Worm (Caenorhabditis elegans) whole organism, young adult: ENCODE measurements around the gene H03G16.1.

ENCODE experiments used
- B0019.2 ChIP-seq: fragments of 200-800 bp; sonication (Bioruptor generic); conservative IDR thresholded peaks from 2 replicates; pipeline ENCODE4 v1.3.6; 2022; ENCODE audit warnings: missing genetic modification reagents, missing genetic modification characterization, missing compliant biosample characterization
- F22D6.2 ChIP-seq: sonication (generic microtip); optimal IDR thresholded peaks from 2 replicates; lab custom pipeline; 2016; ENCODE audit warnings: mild to moderate bottlenecking, missing genetic modification characterization, missing compliant biosample characterization
- F23B12.7 ChIP-seq: sonication (generic microtip); optimal IDR thresholded peaks from 2 replicates; lab custom pipeline; 2017; ENCODE audit warnings: missing genetic modification characterization, mild to moderate bottlenecking, missing compliant biosample characterization, antibody characterized with exemption, moderate library complexity; ENCODE audit not compliant: insufficient read depth
- F33H1.4 ChIP-seq: fragments of 200-800 bp; sonication (Bioruptor generic); IDR thresholded peaks from 2 replicates; pipeline ENCODE4 v1.3.6; 2022; ENCODE audit warnings: missing genetic modification reagents, missing genetic modification characterization, missing compliant biosample characterization
- F37B4.10 ChIP-seq: fragments of 200-800 bp; sonication (Bioruptor generic); IDR thresholded peaks from 2 replicates; pipeline ENCODE4 v1.3.6; 2022; ENCODE audit warnings: missing genetic modification characterization, missing compliant biosample characterization
- F55B11.4 ChIP-seq: sonication (generic microtip); optimal IDR thresholded peaks from 2 replicates; lab custom pipeline; 2016; ENCODE audit warnings: missing compliant biosample characterization, missing genetic modification characterization, borderline replicate concordance; ENCODE audit not compliant: insufficient read depth
- F57A8.1 ChIP-seq: fragments of 200-800 bp; sonication (Bioruptor generic); optimal IDR thresholded peaks from 2 replicates; lab custom pipeline; 2018; ENCODE audit warnings: mild to moderate bottlenecking, missing genetic modification characterization, moderate library complexity, missing compliant biosample characterization
- T07F8.4 ChIP-seq: sonication (generic microtip); optimal IDR thresholded peaks from 2 replicates; lab custom pipeline; 2016; ENCODE audit warnings: mild to moderate bottlenecking, missing genetic modification characterization, moderate library complexity, missing compliant biosample characterization
- Y53G8AR.9 ChIP-seq: fragments of 200-800 bp; sonication (Bioruptor generic); conservative IDR thresholded peaks from 2 replicates; pipeline ENCODE4 v1.3.6; 2022; ENCODE audit warnings: missing genetic modification reagents, missing genetic modification characterization, missing compliant biosample characterization
- Y67H2A.10 ChIP-seq: fragments of 200-800 bp; sonication (Bioruptor generic); conservative IDR thresholded peaks from 2 replicates; pipeline ENCODE4 v1.3.6; 2022; ENCODE audit warnings: missing genetic modification reagents, missing genetic modification characterization, missing compliant biosample characterization
- Y95B8A.8 ChIP-seq: fragments of 200-800 bp; sonication (Bioruptor generic); IDR thresholded peaks from 2 replicates; pipeline ENCODE4 v1.3.6; 2022; ENCODE audit warnings: missing genetic modification reagents, missing genetic modification characterization, missing compliant biosample characterization
- ZK185.1 ChIP-seq: sonication (generic microtip); optimal IDR thresholded peaks from 2 replicates; lab custom pipeline; 2016; ENCODE audit warnings: mild to moderate bottlenecking, missing genetic modification characterization, missing compliant biosample characterization; ENCODE audit not compliant: poor library complexity, severe bottlenecking
- aptf-2 ChIP-seq: fragments of 200-800 bp; sonication (Bioruptor generic); conservative IDR thresholded peaks from 2 replicates; pipeline ENCODE4 v1.3.6; 2022; ENCODE audit warnings: missing genetic modification reagents, missing genetic modification characterization, missing compliant biosample characterization
- athp-1 ChIP-seq: sonication (generic microtip); optimal IDR thresholded peaks from 2 replicates; lab custom pipeline; 2017; ENCODE audit warnings: mild to moderate bottlenecking, missing genetic modification characterization, missing compliant biosample characterization
- bed-1 ChIP-seq: fragments of 200-800 bp; sonication (Bioruptor generic); IDR thresholded peaks from 2 replicates; pipeline ENCODE4 v1.3.6; 2022; ENCODE audit warnings: missing genetic modification reagents, missing genetic modification characterization, missing compliant biosample characterization
- bed-2 ChIP-seq: fragments of 200-800 bp; sonication (Bioruptor generic); IDR thresholded peaks from 2 replicates; pipeline ENCODE4 v1.3.6; 2022; ENCODE audit warnings: missing genetic modification reagents, missing genetic modification characterization, missing compliant biosample characterization
- cebp-1 ChIP-seq, 2 experiments: fragments of 200-800 bp in 1 of 2; sonication (Bioruptor generic) in 1 of 2; sonication (generic microtip) in 1 of 2; IDR thresholded peaks in 1 of 2; optimal IDR thresholded peaks in 1 of 2; 2 replicates each; pipeline versions ENCODE4 v1.3.6 to Lab custom; 2017 to 2022; ENCODE audit warnings: missing compliant biosample characterization in 2 of 2, missing genetic modification characterization in 2 of 2, mild to moderate bottlenecking in 1 of 2, missing genetic modification reagents in 1 of 2, moderate library complexity in 1 of 2
- chd-7 ChIP-seq: sonication (generic microtip); optimal IDR thresholded peaks from 2 replicates; lab custom pipeline; 2016; ENCODE audit warnings: mild to moderate bottlenecking, missing genetic modification characterization, moderate library complexity, missing compliant biosample characterization
- him-1 ChIP-seq: sonication (generic microtip); optimal IDR thresholded peaks from 2 replicates; lab custom pipeline; 2016; ENCODE audit warnings: missing genotype, missing genetic modification reagents, missing genetic modification characterization, missing compliant biosample characterization
- hlh-12 ChIP-seq: sonication (generic microtip); optimal IDR thresholded peaks from 2 replicates; lab custom pipeline; 2016; ENCODE audit warnings: missing genetic modification characterization, missing compliant biosample characterization
- hmg-1.2 ChIP-seq: fragments of 200-800 bp; sonication (Bioruptor generic); IDR thresholded peaks from 2 replicates; pipeline ENCODE4 v1.3.6; 2022; ENCODE audit warnings: missing genetic modification reagents, missing genetic modification characterization, missing compliant biosample characterization
- lag-1 ChIP-seq: fragments of 200-800 bp; sonication (Bioruptor generic); IDR thresholded peaks from 2 replicates; pipeline ENCODE4 v1.3.6; 2022; ENCODE audit warnings: missing genetic modification reagents, missing genetic modification characterization, missing compliant biosample characterization
- lin-26 ChIP-seq: fragments of 200-800 bp; sonication (Bioruptor generic); IDR thresholded peaks from 2 replicates; pipeline ENCODE4 v1.3.6; 2022; ENCODE audit warnings: missing genetic modification reagents, missing genetic modification characterization, missing compliant biosample characterization
- lin-40 ChIP-seq: sonication (generic microtip); optimal IDR thresholded peaks from 2 replicates; lab custom pipeline; 2016; ENCODE audit warnings: missing genetic modification characterization, mild to moderate bottlenecking, missing compliant biosample characterization, missing genotype, missing genetic modification reagents
- madf-3 ChIP-seq: fragments of 200-800 bp; sonication (Bioruptor generic); IDR thresholded peaks from 2 replicates; pipeline ENCODE4 v1.3.6; 2022; ENCODE audit warnings: missing genetic modification reagents, missing genetic modification characterization, missing compliant biosample characterization
- mcd-1 ChIP-seq: fragments of 200-800 bp; sonication (Bioruptor generic); IDR thresholded peaks from 2 replicates; pipeline ENCODE4 v1.3.6; 2022; ENCODE audit warnings: missing genetic modification reagents, missing genetic modification characterization, missing compliant biosample characterization
- mxl-1 ChIP-seq: sonication (generic microtip); optimal IDR thresholded peaks from 2 replicates; lab custom pipeline; 2016; ENCODE audit warnings: missing genetic modification characterization, missing compliant biosample characterization
- nfya-2 ChIP-seq: fragments of 200-800 bp; sonication (Bioruptor generic); IDR thresholded peaks from 2 replicates; pipeline ENCODE4 v1.3.6; 2022; ENCODE audit warnings: missing genetic modification reagents, missing genetic modification characterization, missing compliant biosample characterization
- nfyb-1 ChIP-seq: fragments of 200-800 bp; sonication (Bioruptor generic); IDR thresholded peaks from 2 replicates; pipeline ENCODE4 v1.3.6; 2022; ENCODE audit warnings: missing genetic modification reagents, missing genetic modification characterization, missing compliant biosample characterization
- nhr-179 ChIP-seq: sonication (generic microtip); optimal IDR thresholded peaks from 2 replicates; lab custom pipeline; 2016; ENCODE audit warnings: mild to moderate bottlenecking, missing genetic modification characterization, missing compliant biosample characterization
- nhr-90 ChIP-seq: sonication (generic microtip); optimal IDR thresholded peaks from 2 replicates; lab custom pipeline; 2016; ENCODE audit warnings: missing genotype, mild to moderate bottlenecking, missing genetic modification characterization, missing compliant biosample characterization
- rcor-1 ChIP-seq: fragments of 200-800 bp; sonication (Bioruptor generic); IDR thresholded peaks from 2 replicates; pipeline ENCODE4 v1.3.6; 2022; ENCODE audit warnings: missing genetic modification reagents, missing genetic modification characterization, missing compliant biosample characterization
- rec-8 ChIP-seq, 2 experiments: sonication (generic microtip); optimal IDR thresholded peaks; 2 replicates each; lab custom pipeline; 2016; ENCODE audit warnings: mild to moderate bottlenecking in 2 of 2, missing genetic modification characterization in 2 of 2, missing genetic modification reagents in 2 of 2, missing genotype in 2 of 2, missing biosample characterization in 1 of 2, missing compliant biosample characterization in 1 of 2, moderate library complexity in 1 of 2
- repo-1 ChIP-seq: sonication (generic microtip); optimal IDR thresholded peaks from 2 replicates; lab custom pipeline; 2017; ENCODE audit warnings: mild to moderate bottlenecking, missing genetic modification characterization, missing compliant biosample characterization
- snpc-1.1 ChIP-seq: sonication (generic microtip); optimal IDR thresholded peaks from 2 replicates; lab custom pipeline; 2017; ENCODE audit warnings: missing genetic modification characterization, mild to moderate bottlenecking, missing compliant biosample characterization, antibody characterized with exemption, moderate library complexity, missing genotype, missing genetic modification reagents; ENCODE audit not compliant: insufficient read depth
- somi-1 ChIP-seq: fragments of 200-800 bp; sonication (Bioruptor generic); optimal IDR thresholded peaks from 2 replicates; lab custom pipeline; 2018; ENCODE audit warnings: mild to moderate bottlenecking, missing genetic modification characterization, missing compliant biosample characterization
- tbx-9 ChIP-seq: sonication (generic microtip); optimal IDR thresholded peaks from 2 replicates; lab custom pipeline; 2016; ENCODE audit warnings: borderline replicate concordance, missing genetic modification characterization, inconsistent platforms, missing compliant biosample characterization
- unc-130 ChIP-seq: sonication (generic microtip); optimal IDR thresholded peaks from 2 replicates; lab custom pipeline; 2016; ENCODE audit warnings: missing genetic modification reagents, missing genetic modification characterization, missing compliant biosample characterization
- ztf-22 ChIP-seq: fragments of 200-800 bp; sonication (Bioruptor generic); optimal IDR thresholded peaks from 2 replicates; lab custom pipeline; 2018; ENCODE audit warnings: mild to moderate bottlenecking, missing genetic modification characterization, moderate library complexity, missing compliant biosample characterization
- ztf-26 ChIP-seq: sonication (generic microtip); optimal IDR thresholded peaks from 2 replicates; lab custom pipeline; 2017; ENCODE audit warnings: missing genetic modification characterization, missing compliant biosample characterization

H03G16.1 gene

DNA sequence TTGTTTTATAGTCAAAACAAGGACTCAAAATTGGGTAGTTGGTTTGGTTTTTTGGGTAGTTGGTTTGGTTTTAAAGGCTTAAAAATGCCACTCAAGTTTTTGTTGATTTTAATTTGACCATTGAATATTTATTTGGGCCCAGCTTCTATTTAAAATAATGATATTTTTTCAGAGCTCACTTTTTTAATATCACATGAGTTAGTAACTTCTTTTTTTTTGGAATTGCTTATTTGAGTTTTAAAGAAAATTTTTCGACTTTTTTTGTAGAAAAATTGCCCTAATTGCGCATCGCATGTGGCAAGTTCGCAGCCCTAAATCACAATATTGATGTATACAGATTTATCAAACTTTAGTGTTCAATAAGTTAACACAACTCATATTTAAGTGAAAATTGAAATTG lies 17.9 kb upstream of the H03G16.1 start (continued):
- TF ChIP-seq hmg-1.2 (GFP tag; lab: Robert Waterston, UW), result no peak
- TF ChIP-seq, all 124 proteins: peak for 0

DNA sequence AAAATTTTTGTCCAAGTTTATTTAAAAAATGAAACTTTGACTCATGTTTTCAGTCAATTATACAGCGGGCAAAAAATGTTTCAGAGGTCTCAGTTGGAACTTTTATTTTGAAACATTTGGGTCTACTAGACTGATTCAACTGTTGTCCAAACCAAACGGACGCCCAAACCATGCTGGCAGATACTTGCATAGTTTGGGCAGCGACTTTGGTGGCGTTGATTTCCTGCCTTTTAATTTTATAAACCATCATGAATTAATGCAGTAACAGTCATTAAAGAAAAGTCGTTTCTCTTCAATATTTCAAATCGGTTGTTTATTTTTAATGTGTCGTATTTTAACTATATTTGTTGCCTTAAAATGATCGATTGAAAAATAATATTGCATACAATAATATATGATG lies 17.4 kb upstream of the H03G16.1 start:
- TF ChIP-seq F22D6.2 (tag; lab: Kevin White, UChicago) (peak; percentile 17), cebp-1 (GFP tag; IDR thresholded peaks at IDR 0.05; lab: Robert Waterston, UW) (no peak), cebp-1 (tag; optimal IDR thresholded peaks at IDR 0.05; lab: Kevin White, UChicago) (peak; percentile 21), bed-2 (GFP tag; lab: Robert Waterston, UW) (no peak), chd-7 (peak; percentile 41), lin-26 (GFP tag; lab: Robert Waterston, UW) (no peak), athp-1 (peak; percentile 16), mxl-1 (tag; lab: Kevin White, UChicago) (no peak), F57A8.1 (GFP tag; lab: Kevin White, UChicago) (no peak), ZK185.1 (tag; lab: Kevin White, UChicago) (peak; percentile 19), him-1 (tag; lab: Kevin White, UChicago) (no peak), lin-40 (tag; lab: Kevin White, UChicago) (peak; percentile 51), madf-3 (GFP tag; lab: Robert Waterston, UW) (peak; percentile 59; the same call in 1 of the 2 replicates), repo-1 (tag; lab: Kevin White, UChicago) (peak; percentile 65), nfyb-1 (GFP tag; lab: Robert Waterston, UW) (peak; percentile 28; the same call in 1 of the 2 replicates), T07F8.4 (tag; lab: Kevin White, UChicago) (no peak)
- TF ChIP-seq, all 124 proteins: peak for 9

DNA sequence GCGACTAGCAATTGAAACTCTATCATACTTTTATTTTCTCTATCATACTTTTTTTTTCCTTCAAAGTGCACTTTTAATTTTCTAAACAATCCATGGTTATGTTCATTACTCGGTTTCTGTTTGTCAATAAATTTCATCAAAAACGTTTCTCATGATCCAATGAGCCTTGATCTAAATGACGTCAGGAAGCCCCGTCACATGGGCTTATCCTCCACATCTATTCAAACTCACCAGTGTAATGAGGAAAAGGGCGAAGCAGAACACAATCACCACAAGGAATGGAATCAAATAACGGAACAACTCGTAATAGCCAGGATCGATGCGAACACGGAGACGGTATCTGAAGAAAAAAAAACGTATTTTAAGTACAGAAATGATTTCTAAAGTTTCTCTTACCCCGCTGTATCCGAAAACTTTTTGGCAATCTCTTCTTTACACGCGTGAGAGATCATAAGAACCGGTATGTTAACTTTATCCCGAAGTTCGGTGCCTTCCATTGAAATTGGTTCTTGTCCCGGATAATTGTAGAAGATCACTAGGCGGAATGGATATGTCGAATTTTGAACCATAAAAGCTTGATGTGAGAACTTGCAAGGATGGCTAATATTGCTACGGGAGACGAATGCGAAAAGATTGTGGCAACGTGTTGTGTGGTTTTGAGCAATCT lies 14.5 kb upstream of the H03G16.1 start:
- TF ChIP-seq lag-1 (GFP tag; lab: Robert Waterston, UW) (no peak), nhr-90 (tag; lab: Kevin White, UChicago) (no peak), rec-8 (tag; optimal IDR thresholded peaks at IDR 0.05; lab: Kevin White, UChicago) (no peak), unc-130 (GFP tag; lab: Kevin White, UChicago) (no peak), F37B4.10 (no peak), ztf-22 (GFP tag; lab: Kevin White, UChicago) (no peak), Y67H2A.10 (no peak), rcor-1 (GFP tag; lab: Robert Waterston, UW) (no peak), F23B12.7 (no peak), somi-1 (GFP tag; lab: Kevin White, UChicago) (no peak), mxl-1 (tag; lab: Kevin White, UChicago) (no peak), hlh-12 (tag; lab: Kevin White, UChicago) (no peak), Y53G8AR.9 (GFP tag; lab: Robert Waterston, UW) (no peak), F55B11.4 (no peak), Y95B8A.8 (no peak)

DNA sequence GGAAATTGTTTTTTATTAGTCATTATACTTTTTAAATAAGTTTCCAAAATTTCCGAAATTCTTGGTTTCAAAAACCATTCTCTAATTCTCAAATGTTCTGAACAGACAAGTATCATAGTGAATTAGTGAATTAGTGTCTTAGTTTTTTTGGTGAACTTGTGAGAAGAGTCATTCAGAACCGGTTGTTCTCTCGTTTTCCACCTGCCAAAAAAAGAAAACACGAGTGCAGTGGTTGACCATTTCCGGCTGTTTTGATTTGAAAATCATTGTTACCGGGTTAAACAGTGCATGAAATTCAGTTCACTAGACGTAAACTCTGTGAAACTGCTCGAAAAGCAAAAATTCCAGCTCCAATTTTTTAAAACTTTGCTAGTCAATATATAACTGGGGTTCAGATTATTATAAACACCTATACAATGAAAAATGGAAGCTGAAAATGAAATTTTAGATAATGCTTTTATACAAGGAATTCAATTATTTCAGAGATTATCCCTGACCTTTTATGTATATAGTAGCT lies 13.9 kb upstream of the H03G16.1 start:
- TF ChIP-seq F57A8.1 (GFP tag; lab: Kevin White, UChicago) (no peak), F33H1.4 (GFP tag; lab: Robert Waterston, UW) (no peak), aptf-2 (no peak), snpc-1.1 (tag; lab: Kevin White, UChicago) (no peak), hlh-12 (tag; lab: Kevin White, UChicago) (no peak), bed-1 (no peak), B0019.2 (no peak), F22D6.2 (tag; lab: Kevin White, UChicago) (no peak), ztf-26 (tag; lab: Kevin White, UChicago) (no peak), tbx-9 (tag; lab: Kevin White, UChicago) (no peak), mcd-1 (no peak), nfya-2 (no peak), nhr-179 (tag; lab: Kevin White, UChicago) (no peak)
